Fruit fly (Drosophila melanogaster) whole organism, pupa: ENCODE results near the gene Vps29.

ENCODE experiments used
- CG10348 ChIP-seq: fragments of 200-800 bp; sonication (Bioruptor generic); IDR thresholded peaks from 2 replicates; pipeline ENCODE4 v1.3.6; 2022; ENCODE audit warnings: missing biosample characterization, missing genetic modification characterization
- CG12605 ChIP-seq: fragments of 200-800 bp; sonication (Bioruptor generic); IDR thresholded peaks from 2 replicates; pipeline ENCODE4 v1.3.6; 2022; ENCODE audit warnings: missing biosample characterization, missing genetic modification characterization
- CG13204 ChIP-seq: fragments of 200-800 bp; sonication (Bioruptor generic); optimal IDR thresholded peaks from 2 replicates; lab custom pipeline; 2018; ENCODE audit warnings: missing biosample characterization, mild to moderate bottlenecking, missing genetic modification characterization, moderate library complexity
- CG14655 ChIP-seq: fragments of 200-800 bp; sonication (Bioruptor generic); optimal IDR thresholded peaks from 3 replicates; lab custom pipeline; 2017; ENCODE audit warnings: mild to moderate bottlenecking, missing biosample characterization, missing genetic modification reagents, missing genetic modification characterization
- CG15710 ChIP-seq: fragments of 200-800 bp; sonication (Bioruptor generic); optimal IDR thresholded peaks from 2 replicates; lab custom pipeline; 2018; ENCODE audit warnings: missing biosample characterization, mild to moderate bottlenecking, missing genetic modification characterization, moderate library complexity
- CG17806 ChIP-seq: fragments of 200-800 bp; sonication (Bioruptor generic); optimal IDR thresholded peaks from 2 replicates; lab custom pipeline; 2018; ENCODE audit warnings: missing biosample characterization, mild to moderate bottlenecking, missing genetic modification characterization, moderate library complexity
- CG32121 ChIP-seq: fragments of 200-800 bp; sonication (Bioruptor generic); IDR thresholded peaks from 2 replicates; pipeline ENCODE4 v1.3.6; 2022; ENCODE audit warnings: missing biosample characterization, missing genetic modification characterization
- CG34367 ChIP-seq: fragments of 200-800 bp; sonication (Bioruptor generic); optimal IDR thresholded peaks from 2 replicates; lab custom pipeline; 2018; ENCODE audit warnings: missing biosample characterization, mild to moderate bottlenecking, missing genetic modification characterization
- CG4496 ChIP-seq: fragments of 200-800 bp; sonication (Bioruptor generic); IDR thresholded peaks from 3 replicates; pipeline ENCODE4 v1.3.6; 2022; ENCODE audit warnings: missing biosample characterization, missing genetic modification characterization
- CG8159 ChIP-seq: fragments of 200-800 bp; sonication (Bioruptor generic); optimal IDR thresholded peaks from 3 replicates; lab custom pipeline; 2018; ENCODE audit warnings: missing biosample characterization, mild to moderate bottlenecking, missing genetic modification characterization, moderate library complexity
- CG8301 ChIP-seq: fragments of 200-800 bp; sonication (Bioruptor generic); optimal IDR thresholded peaks from 2 replicates; lab custom pipeline; 2018; ENCODE audit warnings: missing biosample characterization, mild to moderate bottlenecking, missing genetic modification characterization
- CG9948 ChIP-seq: fragments of 200-800 bp; sonication (Bioruptor generic); optimal IDR thresholded peaks from 2 replicates; lab custom pipeline; 2018; ENCODE audit warnings: missing biosample characterization, mild to moderate bottlenecking, missing genetic modification characterization, moderate library complexity
- D1 ChIP-seq: fragments of 200-800 bp; sonication (Bioruptor generic); optimal IDR thresholded peaks from 2 replicates; lab custom pipeline; 2018; ENCODE audit warnings: missing biosample characterization, mild to moderate bottlenecking, missing genetic modification characterization, moderate library complexity
- EcR ChIP-seq: fragments of 200-800 bp; sonication (Bioruptor generic); optimal IDR thresholded peaks from 3 replicates; lab custom pipeline; 2019; ENCODE audit warnings: missing biosample characterization, missing genetic modification characterization, mild to moderate bottlenecking, moderate library complexity, missing genetic modification reagents
- Ets98B ChIP-seq: fragments of 200-800 bp; sonication (Bioruptor generic); IDR thresholded peaks from 2 replicates; pipeline ENCODE4 v1.3.6; 2022; ENCODE audit warnings: missing biosample characterization, missing genetic modification characterization
- Pif1A ChIP-seq: fragments of 200-800 bp; sonication (Bioruptor generic); optimal IDR thresholded peaks from 3 replicates; lab custom pipeline; 2016; ENCODE audit warnings: missing biosample characterization, missing genetic modification characterization
- Pif1B ChIP-seq: fragments of 200-800 bp; sonication (Bioruptor generic); optimal IDR thresholded peaks from 3 replicates; lab custom pipeline; 2016; ENCODE audit warnings: missing biosample characterization, missing genetic modification characterization
- Snoo ChIP-seq: fragments of 200-800 bp; sonication (Bioruptor generic); optimal IDR thresholded peaks from 3 replicates; lab custom pipeline; 2017; ENCODE audit warnings: missing biosample characterization, mild to moderate bottlenecking, missing genetic modification characterization, inconsistent platforms
- fd96Ca ChIP-seq: fragments of 200-800 bp; sonication (Bioruptor generic); IDR thresholded peaks from 3 replicates; pipeline ENCODE4 v1.3.6; 2022; ENCODE audit warnings: missing biosample characterization, missing genetic modification characterization
- gl ChIP-seq: fragments of 200-800 bp; sonication (Bioruptor generic); optimal IDR thresholded peaks from 2 replicates; lab custom pipeline; 2018; ENCODE audit warnings: missing biosample characterization, mild to moderate bottlenecking, missing genetic modification characterization
- rn ChIP-seq: fragments of 200-800 bp; sonication (Bioruptor generic); IDR thresholded peaks from 2 replicates; pipeline ENCODE4 v1.3.6; 2022; ENCODE audit warnings: missing biosample characterization, missing genetic modification characterization

Vps29 gene

DNA sequence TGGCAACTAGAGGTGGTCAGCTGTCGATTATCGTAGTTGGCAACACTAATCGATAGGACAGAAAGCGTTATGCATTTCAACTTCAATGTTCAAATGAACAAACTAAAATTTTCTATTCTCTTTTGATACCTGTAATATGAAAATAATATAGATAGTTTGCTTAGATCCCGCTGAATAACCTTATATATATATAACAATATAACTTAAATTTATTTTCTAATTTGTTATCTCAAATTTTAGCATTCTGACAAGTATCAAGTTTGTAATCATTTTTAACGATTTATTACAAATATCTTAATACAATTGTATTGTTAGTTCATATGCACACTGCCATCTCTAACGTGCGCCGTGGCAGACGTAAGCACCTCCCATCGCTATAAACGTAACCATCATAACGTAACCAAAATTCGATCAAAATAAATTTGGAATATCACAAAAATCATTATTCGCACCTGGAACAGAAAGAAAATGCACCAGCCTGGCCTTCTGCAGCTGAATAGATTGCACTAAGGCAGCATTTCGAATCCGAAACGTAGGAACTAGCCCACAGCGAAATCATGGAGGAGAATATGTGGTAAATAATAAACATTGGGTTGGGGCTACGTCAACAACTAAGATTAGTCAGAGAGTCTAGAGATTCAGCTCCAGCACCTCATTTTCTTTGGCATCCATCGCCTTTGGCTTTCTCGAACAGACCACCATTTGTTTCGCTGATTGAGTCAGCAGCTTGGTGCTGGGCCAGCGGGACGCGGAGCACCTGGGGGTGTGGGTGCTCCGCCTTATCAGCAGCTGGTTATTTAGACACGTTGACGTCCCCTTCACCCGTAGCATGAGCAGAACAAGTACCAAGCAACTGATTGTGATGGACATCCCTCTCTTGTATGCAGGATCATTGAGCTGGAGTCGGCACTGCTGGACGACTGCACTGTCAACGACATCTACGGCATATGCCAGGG is 21.4 kb upstream of the Vps29 start, which contains the start of the genes Pino and TBC1D23:
TSS of gene Pino (minus strand) at position 22 of the 956 bp plus-strand sequence.
TSS of gene TBC1D23 (plus strand) at position 385 of the 956 bp plus-strand sequence.
- TF ChIP-seq CG12605 (GFP tag; lab: Robert Waterston, UW) (0 out of 2 replicates have a peak, but pooled peaks have one; percentile 18), CG34367 (tag; lab: Kevin White, UChicago) (peak; percentile 59), Pif1B (GFP tag; lab: Kevin White, UChicago) (peak; percentile 48), CG8159 (tag; lab: Kevin White, UChicago) (peak; percentile 72), gl (tag; lab: Kevin White, UChicago) (no peak), CG8301 (tag; lab: Kevin White, UChicago) (peak; percentile 58), Pif1A (no peak), Snoo (tag; lab: Kevin White, UChicago) (peak; percentile 47), rn (GFP tag; lab: Robert Waterston, UW) (0 out of 2 replicates have a peak, but pooled peaks have one; percentile 18), CG17806 (tag; lab: Kevin White, UChicago) (peak; percentile 59), CG9948 (tag; lab: Kevin White, UChicago) (peak; percentile 68), CG15710 (tag; lab: Kevin White, UChicago) (peak; percentile 69), CG14655 (GFP tag; lab: Kevin White, UChicago) (peak; percentile 69), EcR (GFP tag; lab: Kevin White, UChicago) (no peak), fd96Ca (peak; percentile 45; the same call in 1 of the 3 replicates), D1 (no peak), Ets98B (GFP tag; lab: Robert Waterston, UW) (peak; percentile 59), CG13204 (GFP tag; lab: Kevin White, UChicago) (no peak), CG4496 (peak; percentile 73), CG10348 (no peak), CG32121 (GFP tag; lab: Robert Waterston, UW) (peak; percentile 66)

DNA sequence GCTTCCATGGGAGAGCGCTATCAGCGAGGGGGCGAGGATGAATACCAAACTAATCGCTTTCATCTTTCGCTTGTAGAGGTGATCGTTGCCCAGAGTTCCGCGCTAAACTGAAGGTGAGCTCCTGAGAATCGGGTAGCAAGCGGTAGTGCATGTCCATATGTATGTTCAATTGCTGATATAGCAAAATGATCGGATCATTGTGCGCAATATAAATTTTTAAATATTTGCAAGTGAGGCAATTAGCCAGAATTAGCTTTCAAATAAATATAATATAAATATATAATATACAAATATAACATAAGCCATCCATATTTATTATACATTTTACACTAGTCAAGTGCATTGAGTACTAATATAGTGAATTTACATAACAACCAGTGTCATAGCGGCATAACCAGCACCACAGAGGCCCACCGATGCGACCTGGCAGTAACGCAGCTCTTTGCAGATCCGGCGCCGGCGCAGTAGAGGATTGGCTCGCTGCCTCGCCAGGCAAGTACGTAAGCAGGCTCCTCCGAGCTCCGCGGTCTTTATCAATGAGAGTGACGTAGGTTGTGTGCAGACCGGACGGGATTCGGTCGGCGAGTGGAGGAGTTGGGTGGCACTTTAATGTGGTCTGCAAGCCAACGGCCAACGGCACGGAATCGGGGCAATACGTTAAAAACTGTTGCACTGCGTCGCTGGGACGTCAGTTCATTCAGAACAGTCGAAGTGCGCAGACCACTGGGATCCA is 16.4 kb upstream of the Vps29 start, which contains the start of the genes Iris and CG4577:
TSS of gene Iris (minus strand) at position 88 of the 733 bp plus-strand sequence.
TSS of gene CG4577 (plus strand) at position 683 of the 733 bp plus-strand sequence.
- TF ChIP-seq CG14655 (GFP tag; lab: Kevin White, UChicago) (no peak), CG17806 (tag; lab: Kevin White, UChicago) (peak; percentile 2), CG9948 (tag; lab: Kevin White, UChicago) (no peak), CG34367 (tag; lab: Kevin White, UChicago) (no peak), Pif1A (no peak), CG15710 (tag; lab: Kevin White, UChicago) (no peak), EcR (GFP tag; lab: Kevin White, UChicago) (no peak), CG13204 (GFP tag; lab: Kevin White, UChicago) (peak; percentile 23), Ets98B (GFP tag; lab: Robert Waterston, UW) (no peak), D1 (no peak), CG8301 (tag; lab: Kevin White, UChicago) (no peak), Pif1B (GFP tag; lab: Kevin White, UChicago) (no peak)

DNA sequence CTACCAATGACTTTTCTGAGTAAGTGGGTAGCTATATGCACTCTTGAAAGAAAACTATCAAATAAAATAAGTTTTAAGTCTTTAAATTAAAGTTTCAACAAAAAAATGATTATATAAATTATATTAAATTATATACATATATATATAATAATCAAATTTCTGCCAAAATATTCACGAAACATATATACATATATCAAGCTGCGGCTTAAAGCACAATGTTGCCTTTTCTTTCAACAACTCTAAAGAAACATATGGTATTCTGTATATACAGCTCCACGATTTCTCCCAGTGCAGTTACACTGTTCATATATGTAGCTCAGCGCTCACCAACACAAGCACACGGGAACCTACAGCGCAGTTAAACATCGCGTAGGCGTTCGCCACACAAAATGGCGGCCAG is 15.1 kb upstream of the Vps29 start:
- no peak for TF ChIP-seq CG4496
- peak; percentile 25 for TF ChIP-seq CG15710 (tag; lab: Kevin White, UChicago)
- peak; percentile 29 for TF ChIP-seq CG9948 (tag; lab: Kevin White, UChicago)
- TF ChIP-seq CG14655 (GFP tag; lab: Kevin White, UChicago), result peak; percentile 29
- TF ChIP-seq Snoo (tag; lab: Kevin White, UChicago), result no peak
- no peak for TF ChIP-seq CG12605 (GFP tag; lab: Robert Waterston, UW)
- TF ChIP-seq CG17806 (tag; lab: Kevin White, UChicago), result no peak
- TF ChIP-seq Pif1B (GFP tag; lab: Kevin White, UChicago), result no peak
- TF ChIP-seq CG8159 (tag; lab: Kevin White, UChicago), result peak; percentile 36
- no peak for TF ChIP-seq CG32121 (GFP tag; lab: Robert Waterston, UW)
- TF ChIP-seq, all 21 proteins: peak for 4

DNA sequence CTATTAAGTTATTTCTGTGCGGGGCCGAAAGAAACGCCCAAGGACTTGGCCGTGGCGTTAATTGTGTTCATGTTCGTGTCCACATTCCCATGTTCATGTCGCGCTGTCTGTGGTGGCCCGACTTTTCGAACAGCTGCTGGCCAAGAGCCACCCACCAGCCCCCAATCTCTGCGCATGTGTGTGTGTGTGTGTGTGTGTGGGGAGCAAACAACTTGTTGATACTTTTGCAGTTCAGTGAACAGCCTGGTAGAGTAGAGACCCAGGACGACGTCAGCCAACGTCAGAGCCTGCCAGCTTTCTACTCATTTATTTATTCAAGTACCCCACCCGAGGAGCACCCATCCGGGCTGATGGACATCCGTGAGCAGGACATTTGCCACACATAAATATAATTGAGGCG is 13.6 kb upstream of the Vps29 start:
- TF ChIP-seq Pif1A (no peak), CG12605 (GFP tag; lab: Robert Waterston, UW) (peak; percentile 76), fd96Ca (no peak), CG34367 (tag; lab: Kevin White, UChicago) (no peak)

DNA sequence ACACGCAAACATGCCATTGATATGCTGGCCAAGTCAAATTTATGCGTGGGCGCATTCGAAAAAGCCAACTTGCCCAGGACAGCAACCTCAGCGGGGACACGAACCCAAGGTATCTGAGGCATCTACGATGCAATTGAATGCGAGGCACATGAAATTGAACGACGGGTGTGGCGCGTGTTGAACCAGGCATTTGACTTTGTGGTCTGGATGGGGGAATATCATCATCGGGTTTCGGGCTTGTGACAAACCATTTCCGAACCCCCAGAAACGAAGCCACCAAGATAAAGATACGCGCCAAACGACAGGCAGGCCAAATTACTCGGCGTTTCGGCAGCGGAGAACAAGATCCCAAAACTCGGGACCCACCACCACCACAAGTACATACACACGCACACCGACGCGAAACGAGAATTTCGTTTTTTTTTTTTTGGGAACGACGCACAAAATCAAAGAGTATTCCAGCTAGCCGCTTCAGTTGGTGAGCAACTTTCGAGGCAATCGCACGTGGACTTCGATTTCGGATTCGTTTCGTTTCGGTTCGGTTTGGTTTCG is 7.8 kb upstream of the Vps29 start, which contains the start of gene MFS3:
TSS of gene MFS3 (plus strand) at position 472 of the 552 bp plus-strand sequence.
- TF ChIP-seq CG4496 (peak; percentile 64; the same call in 1 of the 3 replicates), Pif1A (peak; percentile 20), EcR (GFP tag; lab: Kevin White, UChicago) (no peak), gl (tag; lab: Kevin White, UChicago) (peak; percentile 5)
